Worm (Caenorhabditis elegans) whole organism, L4/young adult: ENCODE results near the gene kqt-2.

ENCODE experiments used
- W03F9.2 ChIP-seq: fragments of 150-350 bp; optimal IDR thresholded peaks from 2 replicates; lab custom pipeline; 2014; ENCODE audit warnings: missing biosample characterization, missing genetic modification characterization
- dao-5 ChIP-seq: sonication (generic microtip); optimal IDR thresholded peaks from 2 replicates; lab custom pipeline; 2016; ENCODE audit warnings: missing genotype, missing genetic modification characterization, moderate library complexity, missing compliant biosample characterization
- him-1 ChIP-seq: sonication (generic microtip); optimal IDR thresholded peaks from 2 replicates; lab custom pipeline; 2016; ENCODE audit warnings: missing genotype, missing genetic modification reagents, missing genetic modification characterization, missing compliant biosample characterization

Gene kqt-2

ce11 chrX:8261125-8261684 lies 15.0 kb upstream of the kqt-2 start, which contains the start of gene M60.7:
M60.7 (minus strand) TSS chrX:8261175.
- TF ChIP-seq dao-5 (tag; lab: Kevin White, UChicago) (no peak), W03F9.2 (tag; lab: Kevin White, UChicago) (no peak), him-1 (tag; lab: Kevin White, UChicago) (no peak)

ce11 chrX:8257687-8258086 lies 11.5 kb upstream of the kqt-2 start:
- TF ChIP-seq him-1 (tag; lab: Kevin White, UChicago) = no peak
- TF ChIP-seq W03F9.2 (tag; lab: Kevin White, UChicago) = no peak

ce11 chrX:8255433-8255832 lies 9.3 kb upstream of the kqt-2 start:
- no peak for TF ChIP-seq him-1 (tag; lab: Kevin White, UChicago)
- TF ChIP-seq dao-5 (tag; lab: Kevin White, UChicago) = no peak
- TF ChIP-seq W03F9.2 (tag; lab: Kevin White, UChicago) = no peak

ce11 chrX:8252293-8252692 lies 6.1 kb upstream of the kqt-2 start, which contains the start of gene M60.6:
M60.6 (minus strand) TSS chrX:8252458.
- no peak for TF ChIP-seq him-1 (tag; lab: Kevin White, UChicago)
- no peak for TF ChIP-seq W03F9.2 (tag; lab: Kevin White, UChicago)
- TF ChIP-seq dao-5 (tag; lab: Kevin White, UChicago) = no peak

ce11 chrX:8247088-8247487 lies 919 bp upstream of the kqt-2 start:
- no peak for TF ChIP-seq W03F9.2 (tag; lab: Kevin White, UChicago)
- no peak for TF ChIP-seq dao-5 (tag; lab: Kevin White, UChicago)
- TF ChIP-seq him-1 (tag; lab: Kevin White, UChicago) = no peak

- TF ChIP-seq W03F9.2 (tag; lab: Kevin White, UChicago) (no peak), dao-5 (tag; lab: Kevin White, UChicago) (no peak), him-1 (tag; lab: Kevin White, UChicago) (no peak)
These were observed 3.1 kb downstream of the kqt-2 start for ce11 chrX:8243116-8243515.

- TF ChIP-seq dao-5 (tag; lab: Kevin White, UChicago) (no peak), him-1 (tag; lab: Kevin White, UChicago) (no peak), W03F9.2 (tag; lab: Kevin White, UChicago) (no peak)
These were observed 4.3 kb downstream of the kqt-2 start, which contains the start of gene endu-2 for ce11 chrX:8241906-8242305. endu-2 (plus strand) TSS chrX:8242301.

ce11 chrX:8238639-8239055 lies 7.5 kb downstream of the kqt-2 start:
- TF ChIP-seq dao-5 (tag; lab: Kevin White, UChicago) (no peak), him-1 (tag; lab: Kevin White, UChicago) (no peak), W03F9.2 (tag; lab: Kevin White, UChicago) (no peak)

ce11 chrX:8236515-8236914 lies 9.7 kb downstream of the kqt-2 start:
- TF ChIP-seq W03F9.2 (tag; lab: Kevin White, UChicago) = no peak

ce11 chrX:8235994-8236393 lies 10.2 kb downstream of the kqt-2 start, which contains the start of gene M60.4:
M60.4 (minus strand) TSS chrX:8236314.
- no peak for TF ChIP-seq W03F9.2 (tag; lab: Kevin White, UChicago)
- no peak for TF ChIP-seq him-1 (tag; lab: Kevin White, UChicago)
- TF ChIP-seq dao-5 (tag; lab: Kevin White, UChicago) = no peak

ce11 chrX:8233554-8233953 lies 12.6 kb downstream of the kqt-2 start:
- TF ChIP-seq him-1 (tag; lab: Kevin White, UChicago) (no peak), dao-5 (tag; lab: Kevin White, UChicago) (no peak)

ce11 chrX:8231858-8232257 lies 14.3 kb downstream of the kqt-2 start, which contains the start of gene K02A6.3:
K02A6.3 (minus strand) TSS chrX:8231931.
- TF ChIP-seq W03F9.2 (tag; lab: Kevin White, UChicago) = peak; percentile 58
- no peak for TF ChIP-seq him-1 (tag; lab: Kevin White, UChicago)
- TF ChIP-seq dao-5 (tag; lab: Kevin White, UChicago) = no peak

- TF ChIP-seq W03F9.2 (tag; lab: Kevin White, UChicago) (no peak), him-1 (tag; lab: Kevin White, UChicago) (no peak), dao-5 (tag; lab: Kevin White, UChicago) (no peak)
These were observed 15.6 kb downstream of the kqt-2 start for ce11 chrX:8230579-8230978.

- TF ChIP-seq him-1 (tag; lab: Kevin White, UChicago) (no peak), W03F9.2 (tag; lab: Kevin White, UChicago) (no peak), dao-5 (tag; lab: Kevin White, UChicago) (no peak)
These were observed 16.9 kb downstream of the kqt-2 start for ce11 chrX:8229221-8229620.
